Worm (Caenorhabditis elegans) whole organism, late embryonic: ENCODE data around the gene srw-54.
A peak's percentile ranks its signal among the peaks of the same experiment; 100 is the strongest.

Experiments used
- K02D7.2 ChIP-seq: sonication (generic microtip); optimal IDR thresholded peaks from 2 replicates; lab custom pipeline; 2017; ENCODE audit warnings: mild to moderate bottlenecking, missing genetic modification characterization, missing compliant biosample characterization
- K09A11.1 ChIP-seq: sonication (generic microtip); optimal IDR thresholded peaks from 2 replicates; lab custom pipeline; 2017; ENCODE audit warnings: antibody characterized with exemption, mild to moderate bottlenecking, missing genetic modification characterization, missing compliant biosample characterization; ENCODE audit not compliant: insufficient read depth
- Y22D7AL.16 ChIP-seq: sonication (generic microtip); optimal IDR thresholded peaks from 2 replicates; lab custom pipeline; 2016; ENCODE audit warnings: missing genetic modification characterization, missing compliant biosample characterization
- ceh-14 ChIP-seq: sonication (generic microtip); optimal IDR thresholded peaks from 2 replicates; lab custom pipeline; 2016; ENCODE audit warnings: missing genotype, missing genetic modification characterization, missing compliant biosample characterization
- ceh-18 ChIP-seq: sonication (generic microtip); optimal IDR thresholded peaks from 2 replicates; lab custom pipeline; 2016; ENCODE audit warnings: missing genetic modification characterization, missing compliant biosample characterization
- ceh-24 ChIP-seq: sonication (generic microtip); optimal IDR thresholded peaks from 2 replicates; lab custom pipeline; 2016; ENCODE audit warnings: mild to moderate bottlenecking, missing genetic modification characterization, missing compliant biosample characterization
- ceh-30 ChIP-seq: fragments of 150-350 bp; optimal IDR thresholded peaks from 2 replicates; lab custom pipeline; 2014; ENCODE audit warnings: missing biosample characterization, missing genetic modification characterization
- ceh-31 ChIP-seq: sonication (generic microtip); optimal IDR thresholded peaks from 2 replicates; lab custom pipeline; 2016; ENCODE audit warnings: missing genetic modification characterization, missing compliant biosample characterization
- ceh-48 ChIP-seq: sonication (generic microtip); optimal IDR thresholded peaks from 2 replicates; lab custom pipeline; 2016; ENCODE audit warnings: missing genetic modification characterization, inconsistent platforms, missing compliant biosample characterization
- ceh-6 ChIP-seq: fragments of 200-800 bp; sonication (Bioruptor generic); optimal IDR thresholded peaks from 2 replicates; lab custom pipeline; 2018; ENCODE audit warnings: mild to moderate bottlenecking, missing genetic modification characterization, missing compliant biosample characterization
- ceh-9 ChIP-seq: sonication (generic microtip); optimal IDR thresholded peaks from 2 replicates; lab custom pipeline; 2016; ENCODE audit warnings: mild to moderate bottlenecking, missing genetic modification characterization, inconsistent platforms, missing compliant biosample characterization
- elt-2 ChIP-seq: sonication (generic microtip); optimal IDR thresholded peaks from 2 replicates; lab custom pipeline; 2016; ENCODE audit warnings: missing genetic modification reagents, missing genetic modification characterization, missing compliant biosample characterization
- elt-4 ChIP-seq: sonication (generic microtip); optimal IDR thresholded peaks from 2 replicates; lab custom pipeline; 2016; ENCODE audit warnings: missing genetic modification characterization, missing compliant biosample characterization
- ets-4 ChIP-seq: sonication (generic microtip); optimal IDR thresholded peaks from 2 replicates; lab custom pipeline; 2016; ENCODE audit warnings: missing genetic modification characterization, missing compliant biosample characterization
- eyg-1 ChIP-seq: sonication (generic microtip); optimal IDR thresholded peaks from 2 replicates; lab custom pipeline; 2016; ENCODE audit warnings: missing genotype, missing genetic modification characterization, missing compliant biosample characterization
- fkh-6 ChIP-seq: sonication (generic microtip); optimal IDR thresholded peaks from 2 replicates; lab custom pipeline; 2016; ENCODE audit warnings: missing genetic modification characterization, missing compliant biosample characterization
- hlh-13 ChIP-seq: fragments of 200-800 bp; sonication (Bioruptor generic); optimal IDR thresholded peaks from 2 replicates; lab custom pipeline; 2018; ENCODE audit warnings: mild to moderate bottlenecking, missing genetic modification characterization, missing compliant biosample characterization
- hlh-30 ChIP-seq: sonication (generic microtip); optimal IDR thresholded peaks from 2 replicates; lab custom pipeline; 2017; ENCODE audit warnings: antibody characterized with exemption, missing genetic modification characterization, missing compliant biosample characterization; ENCODE audit not compliant: insufficient read depth
- hlh-6 ChIP-seq: sonication (generic microtip); optimal IDR thresholded peaks from 2 replicates; lab custom pipeline; 2016; ENCODE audit warnings: missing genotype, missing genetic modification characterization, missing compliant biosample characterization
- hlh-8 ChIP-seq: sonication (generic microtip); optimal IDR thresholded peaks from 2 replicates; lab custom pipeline; 2016; ENCODE audit warnings: missing genotype, missing genetic modification characterization, missing compliant biosample characterization
- mec-3 ChIP-seq: sonication (generic microtip); optimal IDR thresholded peaks from 2 replicates; lab custom pipeline; 2016; ENCODE audit warnings: borderline replicate concordance, missing genetic modification characterization, missing compliant biosample characterization
- nfya-1 ChIP-seq: sonication (generic microtip); optimal IDR thresholded peaks from 2 replicates; lab custom pipeline; 2017; ENCODE audit warnings: missing genetic modification characterization, mild to moderate bottlenecking, missing compliant biosample characterization, antibody characterized with exemption, moderate library complexity
- odd-2 ChIP-seq: sonication (generic microtip); optimal IDR thresholded peaks from 2 replicates; lab custom pipeline; 2017; ENCODE audit warnings: antibody characterized with exemption, mild to moderate bottlenecking, missing genetic modification characterization, missing compliant biosample characterization
- pat-9 ChIP-seq: fragments of 200-800 bp; sonication (Bioruptor generic); optimal IDR thresholded peaks from 2 replicates; lab custom pipeline; 2018; ENCODE audit warnings: mild to moderate bottlenecking, missing genetic modification characterization, moderate library complexity, missing compliant biosample characterization
- pha-2 ChIP-seq: sonication (generic microtip); optimal IDR thresholded peaks from 2 replicates; lab custom pipeline; 2017; ENCODE audit warnings: mild to moderate bottlenecking, missing genetic modification characterization, missing compliant biosample characterization
- pha-4 ChIP-seq: fragments of 150-350 bp; optimal IDR thresholded peaks from 2 replicates; lab custom pipeline; 2018; ENCODE audit warnings: missing biosample characterization, missing genetic modification reagents, missing genetic modification characterization
- pqm-1 ChIP-seq: sonication (generic microtip); optimal IDR thresholded peaks from 2 replicates; lab custom pipeline; 2016; ENCODE audit warnings: missing genetic modification characterization, missing compliant biosample characterization
- pros-1 ChIP-seq: fragments of 150-350 bp; optimal IDR thresholded peaks from 2 replicates; lab custom pipeline; 2014; ENCODE audit warnings: missing biosample characterization, missing genetic modification reagents, missing genetic modification characterization
- ref-2 ChIP-seq: sonication (generic microtip); optimal IDR thresholded peaks from 2 replicates; lab custom pipeline; 2016; ENCODE audit warnings: missing genetic modification characterization, missing compliant biosample characterization
- rnt-1 ChIP-seq: sonication (generic microtip); optimal IDR thresholded peaks from 2 replicates; lab custom pipeline; 2016; ENCODE audit warnings: missing genetic modification characterization, missing compliant biosample characterization
- sdc-2 ChIP-seq: sonication (generic microtip); optimal IDR thresholded peaks from 2 replicates; lab custom pipeline; 2016; ENCODE audit warnings: missing genotype, missing genetic modification characterization, missing compliant biosample characterization
- sox-2 ChIP-seq: fragments of 200-800 bp; sonication (Bioruptor generic); IDR thresholded peaks from 2 replicates; pipeline ENCODE4 v1.3.6; 2022; ENCODE audit warnings: missing genetic modification reagents, missing genetic modification characterization, missing compliant biosample characterization
- sox-4 ChIP-seq: sonication (generic microtip); optimal IDR thresholded peaks from 2 replicates; lab custom pipeline; 2017; ENCODE audit warnings: mild to moderate bottlenecking, missing genetic modification characterization, inconsistent platforms, missing compliant biosample characterization
- syd-9 ChIP-seq: sonication (generic microtip); optimal IDR thresholded peaks from 2 replicates; lab custom pipeline; 2016; ENCODE audit warnings: mild to moderate bottlenecking, missing genetic modification characterization, moderate library complexity, missing compliant biosample characterization
- unc-55 ChIP-seq: sonication (generic microtip); optimal IDR thresholded peaks from 2 replicates; lab custom pipeline; 2017; ENCODE audit warnings: missing biosample characterization, missing genetic modification reagents, missing genetic modification characterization
- unc-86 ChIP-seq: sonication (generic microtip); optimal IDR thresholded peaks from 2 replicates; lab custom pipeline; 2016; ENCODE audit warnings: missing genetic modification characterization, missing compliant biosample characterization

srw-54 gene

DNA sequence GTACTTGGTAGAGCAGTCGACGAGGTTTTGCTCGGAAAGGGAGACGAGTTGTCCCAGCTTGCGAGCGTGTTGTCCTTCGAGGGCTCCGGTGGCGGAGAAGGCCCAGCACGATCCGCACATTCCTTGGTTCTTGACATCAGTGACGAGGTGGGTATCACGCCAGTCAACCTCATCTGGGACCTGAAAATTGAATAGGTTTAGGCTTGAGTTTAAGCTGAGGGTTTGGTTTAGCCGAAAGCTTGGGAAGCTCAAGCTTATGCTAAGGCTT, 17.4 kb upstream of the srw-54 start:
- no peak for TF ChIP-seq odd-2 (tag; lab: Kevin White, UChicago)
- no peak for TF ChIP-seq ceh-31 (tag; lab: Kevin White, UChicago)
- TF ChIP-seq ceh-24 = no peak
- TF ChIP-seq elt-4 (tag; lab: Kevin White, UChicago) = peak; percentile 20

DNA sequence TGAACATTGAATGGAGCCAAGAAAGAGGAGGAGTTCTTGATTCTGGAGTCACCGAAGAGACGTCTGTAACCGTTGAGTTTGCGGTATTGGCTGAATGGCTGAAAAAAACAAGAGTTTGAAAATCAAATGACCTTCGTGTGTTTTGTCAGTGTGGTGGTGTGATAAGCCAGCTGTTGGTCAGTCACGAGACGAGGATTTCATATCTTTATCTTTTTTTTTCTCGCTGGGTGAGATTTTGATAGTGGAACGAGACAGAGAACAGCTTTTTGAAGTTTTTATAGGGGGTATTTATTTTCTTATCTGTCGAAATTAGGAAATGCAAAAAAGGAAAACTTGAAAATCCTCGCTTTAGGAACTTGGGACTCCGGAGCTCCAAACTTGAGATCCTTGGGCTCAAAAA, 16.6 kb upstream of the srw-54 start:
- no peak for TF ChIP-seq ceh-14 (tag; lab: Kevin White, UChicago)

DNA sequence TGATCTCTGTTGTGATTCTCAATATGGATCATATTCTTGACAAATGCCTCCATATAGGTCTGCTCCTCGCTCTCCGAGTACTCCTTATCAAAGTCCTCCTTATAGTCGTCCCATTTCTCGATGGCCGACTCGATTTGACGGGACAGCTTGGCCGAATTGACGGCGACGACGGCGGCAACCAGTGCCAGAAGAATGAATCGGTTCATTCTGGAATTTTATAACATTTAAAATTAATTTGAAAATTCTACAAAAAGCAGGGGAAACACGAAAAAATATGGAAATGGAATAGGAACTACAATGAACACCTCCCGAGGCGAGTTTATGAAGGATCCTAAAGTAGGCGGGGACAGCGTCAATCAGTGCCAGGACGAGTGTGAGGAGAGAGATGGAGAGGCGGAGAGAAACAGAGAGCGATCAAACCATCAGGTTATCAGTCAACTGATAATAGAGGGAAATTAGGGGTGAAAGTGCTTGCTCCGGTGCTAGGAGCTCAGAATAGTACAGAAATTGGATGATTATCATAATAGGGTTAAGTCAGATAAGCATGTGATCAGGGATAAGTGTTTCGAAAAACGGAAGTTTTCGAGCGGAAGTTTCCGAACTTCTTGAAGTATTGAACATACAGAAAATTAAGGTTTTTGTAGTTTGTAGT, 15.9 kb upstream of the srw-54 start, which contains the start of gene cpl-1:
Gene cpl-1, minus strand, starts transcription at position 207 of the 652 bp plus-strand sequence.
- TF ChIP-seq elt-2 (tag; lab: Kevin White, UChicago) (peak; percentile 82), ceh-48 (tag; lab: Kevin White, UChicago) (no peak)
- TF ChIP-seq, all 69 proteins: peak for 1

DNA sequence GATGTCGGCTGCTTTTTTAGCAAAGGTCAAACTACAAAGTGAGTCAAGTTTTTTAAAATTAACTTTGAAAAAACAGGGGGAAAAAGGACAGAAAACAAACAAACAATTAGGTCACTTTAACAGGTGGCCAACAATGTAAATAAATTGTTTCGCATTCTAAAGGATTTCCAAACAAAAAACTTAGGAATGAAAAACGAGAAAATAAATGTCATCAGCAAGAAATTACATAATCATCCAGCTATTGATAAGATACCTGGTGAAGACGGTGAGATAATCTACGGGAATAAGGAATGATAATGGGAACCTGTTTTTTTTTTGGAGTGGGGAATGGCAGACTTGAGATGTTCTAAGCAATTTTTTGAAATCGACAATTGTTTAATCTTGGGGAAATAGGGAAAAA, 15.0 kb upstream of the srw-54 start:
- no peak for TF ChIP-seq pha-4 (tag; lab: Kevin White, UChicago)
- TF ChIP-seq sox-4 (tag; lab: Kevin White, UChicago) = no peak
- no peak for TF ChIP-seq Y22D7AL.16 (tag; lab: Kevin White, UChicago)
- TF ChIP-seq elt-2 (tag; lab: Kevin White, UChicago) = peak; percentile 50

DNA sequence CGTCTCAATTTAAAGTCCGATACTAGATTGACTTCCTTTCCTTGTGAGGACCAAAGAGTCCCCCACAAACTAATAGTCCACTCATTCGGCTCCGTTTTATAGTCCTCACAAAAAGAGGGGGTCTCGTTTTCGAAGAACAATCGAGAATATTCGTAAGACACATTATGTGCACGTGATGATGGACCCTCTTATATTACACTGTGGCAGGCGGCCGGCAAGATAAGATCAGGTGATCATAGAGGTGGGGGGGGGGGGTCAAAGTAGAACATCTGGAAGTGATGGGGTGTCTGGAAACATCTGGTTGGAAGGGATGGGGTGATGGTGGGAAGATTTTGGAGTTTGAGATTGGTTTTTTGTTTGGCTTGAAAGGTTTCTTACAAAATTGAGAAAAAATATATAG, 12.7 kb upstream of the srw-54 start:
- no peak for TF ChIP-seq mec-3 (tag; lab: Kevin White, UChicago)
- TF ChIP-seq sox-2 (GFP tag; lab: Robert Waterston, UW) = no peak
- TF ChIP-seq hlh-8 (tag; lab: Kevin White, UChicago) = peak; percentile 28
- TF ChIP-seq rnt-1 = peak; percentile 13
- TF ChIP-seq fkh-6 (tag; lab: Kevin White, UChicago) = no peak
- TF ChIP-seq hlh-30 (tag; lab: Kevin White, UChicago) = peak; percentile 84
- peak; percentile 5 for TF ChIP-seq pat-9 (tag; lab: Kevin White, UChicago)
- TF ChIP-seq, all 69 proteins: peak for 4

DNA sequence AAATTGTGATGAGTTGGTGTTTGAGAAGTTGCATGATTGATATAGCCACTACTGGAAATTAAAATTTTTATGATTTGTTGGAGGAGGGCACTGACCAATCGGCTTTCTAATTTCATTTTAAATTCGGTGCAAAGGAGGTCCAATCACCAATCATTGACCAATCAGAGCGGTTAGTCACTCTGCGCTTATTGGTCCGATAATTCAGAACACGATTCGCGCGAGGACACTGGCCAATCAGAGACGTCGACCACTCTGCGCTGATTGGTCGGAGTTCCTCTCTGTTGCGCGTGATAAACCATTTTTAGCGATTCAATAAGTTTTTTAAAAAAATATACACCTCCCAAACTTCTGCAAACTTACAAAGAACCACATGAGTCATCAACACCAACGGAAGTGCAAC, 11.3 kb upstream of the srw-54 start:
- TF ChIP-seq nfya-1 (tag; lab: Kevin White, UChicago) (peak; percentile 64), pros-1 (no peak)

DNA sequence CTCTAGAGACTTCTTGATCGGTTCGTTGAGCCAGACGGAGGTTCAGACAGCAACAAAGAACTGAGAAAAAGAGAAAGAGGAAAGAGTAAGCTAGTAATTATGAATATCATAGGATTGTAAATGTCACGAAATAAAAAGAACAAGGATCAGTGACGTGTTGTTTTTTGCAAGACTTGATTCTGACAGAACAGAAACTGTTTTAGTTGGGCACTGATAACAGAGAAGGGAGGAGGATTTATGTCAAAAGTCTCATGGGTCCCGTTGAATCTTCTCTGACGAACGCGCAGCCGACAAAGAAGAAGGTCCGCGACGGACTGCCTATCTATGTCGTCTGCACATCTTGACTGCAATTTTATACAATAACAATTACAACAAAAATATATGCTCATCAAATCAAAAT, 10.5 kb upstream of the srw-54 start, which contains the start of gene T03E6.9:
Gene T03E6.9, minus strand, starts transcription at position 101 of the 400 bp plus-strand sequence.
- TF ChIP-seq unc-86 (tag; lab: Kevin White, UChicago) (no peak), pha-2 (tag; lab: Kevin White, UChicago) (no peak), ceh-18 (no peak), pqm-1 (no peak), sdc-2 (tag; lab: Kevin White, UChicago) (no peak), K02D7.2 (tag; lab: Kevin White, UChicago) (no peak), syd-9 (tag; lab: Kevin White, UChicago) (no peak), unc-55 (no peak), ceh-6 (no peak), mec-3 (tag; lab: Kevin White, UChicago) (no peak), elt-2 (tag; lab: Kevin White, UChicago) (no peak), ets-4 (tag; lab: Kevin White, UChicago) (no peak), ceh-9 (no peak), ceh-30 (no peak), hlh-13 (no peak), ref-2 (tag; lab: Kevin White, UChicago) (no peak), ceh-48 (tag; lab: Kevin White, UChicago) (no peak), eyg-1 (tag; lab: Kevin White, UChicago) (no peak), K09A11.1 (tag; lab: Kevin White, UChicago) (no peak), hlh-6 (no peak)
